Worm (Caenorhabditis elegans) whole organism, L2 larva: Measurements from ENCODE around the gene dph-3.

Experiments used
- C34F6.9 ChIP-seq: fragments of 150-350 bp; optimal IDR thresholded peaks from 2 replicates; lab custom pipeline; 2014; ENCODE audit warnings: missing biosample characterization, missing genetic modification characterization
- R02D3.7 ChIP-seq: fragments of 150-350 bp; optimal IDR thresholded peaks from 2 replicates; lab custom pipeline; 2014; ENCODE audit warnings: missing biosample characterization, missing genetic modification characterization
- ZK546.5 ChIP-seq: sonication (generic microtip); optimal IDR thresholded peaks from 2 replicates; lab custom pipeline; 2017; ENCODE audit warnings: missing biosample characterization, missing genetic modification characterization
- alr-1 ChIP-seq: fragments of 150-350 bp; optimal IDR thresholded peaks from 2 replicates; lab custom pipeline; 2014; ENCODE audit warnings: missing biosample characterization, missing genetic modification characterization
- aly-2 ChIP-seq: fragments of 150-350 bp; optimal IDR thresholded peaks from 2 replicates; lab custom pipeline; 2014; ENCODE audit warnings: missing biosample characterization, missing genetic modification characterization
- ama-1 ChIP-seq: fragments of 150-350 bp; optimal IDR thresholded peaks from 2 replicates; lab custom pipeline; 2018; ENCODE audit warnings: inconsistent platforms
- blmp-1 ChIP-seq: sonication (generic microtip); optimal IDR thresholded peaks from 2 replicates; lab custom pipeline; 2017; ENCODE audit warnings: missing genetic modification characterization, mild to moderate bottlenecking, missing compliant biosample characterization, antibody characterized with exemption, moderate library complexity; ENCODE audit not compliant: insufficient read depth
- ceh-82 ChIP-seq: fragments of 150-350 bp; optimal IDR thresholded peaks from 2 replicates; lab custom pipeline; 2014; ENCODE audit warnings: missing biosample characterization, missing genetic modification characterization
- crh-2 ChIP-seq: sonication (generic microtip); optimal IDR thresholded peaks from 2 replicates; lab custom pipeline; 2017; ENCODE audit warnings: missing biosample characterization, missing genetic modification characterization
- dmd-4 ChIP-seq: sonication (generic microtip); optimal IDR thresholded peaks from 2 replicates; lab custom pipeline; 2017; ENCODE audit warnings: missing biosample characterization, missing genetic modification characterization
- elt-1 ChIP-seq: fragments of 150-350 bp; optimal IDR thresholded peaks from 2 replicates; lab custom pipeline; 2014; ENCODE audit warnings: missing biosample characterization, missing genetic modification characterization
- elt-3 ChIP-seq: sonication (generic microtip); optimal IDR thresholded peaks from 2 replicates; lab custom pipeline; 2017; ENCODE audit warnings: missing biosample characterization, missing genetic modification characterization
- fos-1 ChIP-seq: fragments of 150-350 bp; optimal IDR thresholded peaks from 2 replicates; lab custom pipeline; 2014; ENCODE audit warnings: missing biosample characterization, missing genetic modification characterization
- lin-11 ChIP-seq: fragments of 150-350 bp; sonication (generic microtip); optimal IDR thresholded peaks from 2 replicates; lab custom pipeline; 2014; ENCODE audit warnings: missing biosample characterization, missing genetic modification characterization, inconsistent platforms, mixed read lengths
- lin-13 ChIP-seq: fragments of 150-350 bp; optimal IDR thresholded peaks from 2 replicates; lab custom pipeline; 2014; ENCODE audit warnings: missing biosample characterization, missing genetic modification reagents, missing genetic modification characterization
- lin-39 ChIP-seq: fragments of 150-350 bp; optimal IDR thresholded peaks from 2 replicates; lab custom pipeline; 2014; ENCODE audit warnings: missing biosample characterization, missing genetic modification reagents, missing genetic modification characterization
- mbf-1 ChIP-seq: sonication (generic microtip); optimal IDR thresholded peaks from 2 replicates; lab custom pipeline; 2017; ENCODE audit warnings: missing biosample characterization, missing genetic modification characterization
- mdl-1 ChIP-seq, 2 experiments: fragments of 150-350 bp in 1 of 2; sonication (generic microtip) in 1 of 2; optimal IDR thresholded peaks; 2 replicates each; lab custom pipeline; 2017; ENCODE audit warnings: missing biosample characterization in 2 of 2, missing genetic modification characterization in 2 of 2
- nhr-10 ChIP-seq: sonication (generic microtip); optimal IDR thresholded peaks from 2 replicates; lab custom pipeline; 2017; ENCODE audit warnings: missing biosample characterization, missing genetic modification characterization
- nhr-11 ChIP-seq: fragments of 150-350 bp; optimal IDR thresholded peaks from 2 replicates; lab custom pipeline; 2014; ENCODE audit warnings: missing biosample characterization, missing genetic modification characterization
- nhr-12 ChIP-seq: fragments of 150-350 bp; optimal IDR thresholded peaks from 2 replicates; lab custom pipeline; 2014; ENCODE audit warnings: missing biosample characterization, missing genetic modification characterization
- nhr-129 ChIP-seq: fragments of 150-350 bp; optimal IDR thresholded peaks from 2 replicates; lab custom pipeline; 2014; ENCODE audit warnings: missing biosample characterization, missing genetic modification characterization
- nhr-21 ChIP-seq: fragments of 150-350 bp; optimal IDR thresholded peaks from 2 replicates; lab custom pipeline; 2014; ENCODE audit warnings: missing biosample characterization, missing genetic modification characterization
- nhr-23 ChIP-seq: fragments of 150-350 bp; optimal IDR thresholded peaks from 2 replicates; lab custom pipeline; 2014; ENCODE audit warnings: missing biosample characterization, missing genetic modification reagents, missing genetic modification characterization
- nhr-237 ChIP-seq: fragments of 150-350 bp; optimal IDR thresholded peaks from 2 replicates; lab custom pipeline; 2014; ENCODE audit warnings: missing biosample characterization, missing genetic modification characterization
- nhr-6 ChIP-seq: fragments of 150-350 bp; optimal IDR thresholded peaks from 2 replicates; lab custom pipeline; 2014; ENCODE audit warnings: missing biosample characterization, missing genetic modification characterization
- nhr-77 ChIP-seq: fragments of 150-350 bp; optimal IDR thresholded peaks from 2 replicates; lab custom pipeline; 2014; ENCODE audit warnings: missing biosample characterization, missing genetic modification characterization
- peb-1 ChIP-seq: fragments of 150-350 bp; optimal IDR thresholded peaks from 2 replicates; lab custom pipeline; 2014; ENCODE audit warnings: missing biosample characterization, missing genetic modification characterization
- skn-1 ChIP-seq: sonication (generic microtip); optimal IDR thresholded peaks from 2 replicates; lab custom pipeline; 2017; ENCODE audit warnings: missing biosample characterization, missing genetic modification characterization
- sma-3 ChIP-seq: sonication (generic microtip); optimal IDR thresholded peaks from 2 replicates; lab custom pipeline; 2016; ENCODE audit warnings: missing genetic modification reagents, missing genetic modification characterization, missing compliant biosample characterization
- sma-9 ChIP-seq, 2 experiments: fragments of 150-350 bp in 1 of 2; sonication (generic microtip) in 1 of 2; optimal IDR thresholded peaks; 2 replicates each; lab custom pipeline; 2014 to 2016; ENCODE audit warnings: missing genetic modification characterization in 2 of 2, mild to moderate bottlenecking in 1 of 2, missing biosample characterization in 1 of 2, missing compliant biosample characterization in 1 of 2, missing genetic modification reagents in 1 of 2, moderate library complexity in 1 of 2
- snpc-4 ChIP-seq: fragments of 150-350 bp; optimal IDR thresholded peaks from 2 replicates; lab custom pipeline; 2014; ENCODE audit warnings: missing biosample characterization, missing genetic modification characterization
- unc-39 ChIP-seq: fragments of 150-350 bp; optimal IDR thresholded peaks from 2 replicates; lab custom pipeline; 2014; ENCODE audit warnings: missing biosample characterization, missing genetic modification characterization
- unc-55 ChIP-seq: fragments of 150-350 bp; sonication (generic microtip); optimal IDR thresholded peaks from 3 replicates; lab custom pipeline; 2014; ENCODE audit warnings: missing biosample characterization, missing genetic modification reagents, missing genetic modification characterization
- ztf-4 ChIP-seq: fragments of 150-350 bp; optimal IDR thresholded peaks from 2 replicates; lab custom pipeline; 2014; ENCODE audit warnings: missing biosample characterization, missing genetic modification characterization

dph-3 gene

DNA sequence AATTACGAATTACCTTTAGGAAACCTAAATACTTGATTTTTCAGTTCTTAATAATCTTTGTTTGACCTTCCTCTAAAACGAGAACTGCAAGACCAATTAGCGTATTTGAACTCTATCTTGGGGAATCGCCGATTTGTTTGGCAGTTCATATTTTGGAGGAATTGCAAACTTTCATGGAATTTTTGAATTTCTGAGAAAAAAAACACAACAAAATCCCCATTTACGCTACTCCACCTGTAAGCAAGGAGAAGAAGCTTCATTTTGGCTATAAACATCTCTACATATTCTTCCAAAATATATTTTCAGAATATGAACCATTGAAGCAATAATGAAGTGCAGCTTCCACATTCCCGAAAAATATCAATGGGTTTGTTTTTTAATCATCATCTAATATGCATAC, 14.1 kb upstream of the dph-3 start, which contains the start of gene twk-9:
twk-9 (plus strand) TSS at position 301 of the 400 bp plus-strand sequence.
- no peak for TF ChIP-seq R02D3.7 (tag; lab: Kevin White, UChicago)
- no peak for TF ChIP-seq alr-1 (tag; lab: Kevin White, UChicago)
- TF ChIP-seq lin-13, result no peak
- TF ChIP-seq snpc-4 (tag; lab: Kevin White, UChicago), result no peak
- TF ChIP-seq nhr-129, result no peak
- no peak for TF ChIP-seq nhr-77 (tag; lab: Kevin White, UChicago)
- no peak for TF ChIP-seq nhr-21 (tag; lab: Kevin White, UChicago)
- TF ChIP-seq nhr-237, result no peak
- TF ChIP-seq unc-39 (tag; lab: Kevin White, UChicago), result no peak
- no peak for TF ChIP-seq C34F6.9 (tag; lab: Kevin White, UChicago)
- TF ChIP-seq mdl-1 (tag; optimal IDR thresholded peaks at IDR 0.05; lab: Kevin White, UChicago), result no peak
- TF ChIP-seq skn-1 (tag; lab: Kevin White, UChicago), result no peak

DNA sequence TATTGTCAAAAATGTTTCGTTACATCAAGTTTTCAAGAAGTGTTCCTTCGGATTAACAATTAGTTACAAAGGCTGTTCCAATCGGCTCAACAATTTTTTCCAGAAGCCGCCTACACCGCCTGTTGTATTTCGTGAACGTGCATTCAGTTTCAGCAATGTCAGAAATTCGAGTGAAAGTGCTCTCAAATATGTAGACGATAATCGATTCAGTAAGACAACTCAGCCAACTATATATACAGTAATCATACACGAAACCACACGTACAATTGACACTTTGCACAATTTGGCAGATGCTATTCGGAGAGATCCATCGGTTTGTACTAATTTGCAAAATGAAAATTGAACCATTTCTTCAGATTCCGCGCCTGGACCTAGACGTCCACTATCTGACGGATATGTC, 10.4 kb upstream of the dph-3 start:
- TF ChIP-seq nhr-12 (tag; lab: Kevin White, UChicago), result no peak
- no peak for TF ChIP-seq nhr-11 (tag; lab: Kevin White, UChicago)
- no peak for TF ChIP-seq elt-1 (tag; lab: Kevin White, UChicago)
- no peak for TF ChIP-seq lin-13
- no peak for TF ChIP-seq unc-39 (tag; lab: Kevin White, UChicago)
- TF ChIP-seq unc-55 (GFP tag; lab: Kevin White, UChicago), result no peak
- TF ChIP-seq lin-39 (tag; lab: Kevin White, UChicago), result no peak
- TF ChIP-seq C34F6.9 (tag; lab: Kevin White, UChicago), result no peak
- TF ChIP-seq sma-3, result no peak
- no peak for TF ChIP-seq lin-11 (tag; lab: Kevin White, UChicago)
- TF ChIP-seq aly-2 (tag; lab: Kevin White, UChicago), result no peak
- no peak for TF ChIP-seq elt-3 (tag; lab: Kevin White, UChicago)
- no peak for TF ChIP-seq mdl-1 (tag; optimal IDR thresholded peaks at IDR 0.05; lab: Kevin White, UChicago)
- no peak for TF ChIP-seq crh-2
- no peak for TF ChIP-seq sma-9 (GFP tag; optimal IDR thresholded peaks at IDR 0.05; lab: Kevin White, UChicago)
- no peak for TF ChIP-seq sma-9 (tag; optimal IDR thresholded peaks at IDR 0.05; lab: Kevin White, UChicago)
- TF ChIP-seq ama-1, result no peak
- no peak for TF ChIP-seq mbf-1

DNA sequence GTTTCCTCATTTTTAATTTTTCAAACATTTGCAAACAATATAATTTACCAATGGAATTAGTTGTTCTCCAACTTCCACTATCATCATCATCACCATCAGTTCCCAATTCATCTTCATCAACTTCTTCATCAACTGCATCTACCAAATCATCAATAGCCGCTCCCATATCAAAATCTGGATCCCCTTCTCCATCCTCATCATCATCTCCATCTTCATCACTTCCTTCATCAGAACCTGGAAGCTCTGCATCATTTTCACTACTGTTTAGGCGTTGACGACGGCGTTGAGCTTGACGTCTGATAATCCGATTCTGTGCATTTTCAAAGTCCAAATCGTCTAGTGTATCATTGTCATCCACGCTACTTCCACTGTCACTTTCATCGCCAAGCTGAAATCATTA, 9.1 kb upstream of the dph-3 start:
- TF ChIP-seq nhr-21 (tag; lab: Kevin White, UChicago) (no peak), ama-1 (no peak), nhr-12 (tag; lab: Kevin White, UChicago) (no peak), mdl-1 (tag; optimal IDR thresholded peaks at IDR 0.05; lab: Kevin White, UChicago) (no peak), aly-2 (tag; lab: Kevin White, UChicago) (no peak), fos-1 (tag; lab: Kevin White, UChicago) (no peak)

DNA sequence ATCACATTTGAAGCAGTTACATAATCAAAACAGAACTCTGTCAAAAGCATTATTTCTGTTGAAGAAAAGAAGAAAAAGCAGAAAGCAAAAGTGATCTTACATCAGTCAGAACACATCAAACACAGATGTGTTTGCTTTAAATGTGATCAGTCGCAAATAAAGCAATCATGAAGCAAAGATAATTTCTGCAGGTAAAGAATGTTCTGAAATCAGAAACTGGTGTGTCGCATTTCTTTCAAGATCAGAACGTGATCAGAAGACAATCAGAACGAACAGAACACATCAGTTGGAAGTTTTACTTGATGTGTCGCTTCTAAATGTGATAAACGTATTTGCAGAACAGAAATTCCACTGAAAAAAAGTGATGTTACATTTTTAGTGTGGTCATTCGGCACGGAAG, 7.9 kb upstream of the dph-3 start:
- TF ChIP-seq lin-13 (no peak), ceh-82 (tag; lab: Kevin White, UChicago) (no peak), lin-11 (tag; lab: Kevin White, UChicago) (no peak)

DNA sequence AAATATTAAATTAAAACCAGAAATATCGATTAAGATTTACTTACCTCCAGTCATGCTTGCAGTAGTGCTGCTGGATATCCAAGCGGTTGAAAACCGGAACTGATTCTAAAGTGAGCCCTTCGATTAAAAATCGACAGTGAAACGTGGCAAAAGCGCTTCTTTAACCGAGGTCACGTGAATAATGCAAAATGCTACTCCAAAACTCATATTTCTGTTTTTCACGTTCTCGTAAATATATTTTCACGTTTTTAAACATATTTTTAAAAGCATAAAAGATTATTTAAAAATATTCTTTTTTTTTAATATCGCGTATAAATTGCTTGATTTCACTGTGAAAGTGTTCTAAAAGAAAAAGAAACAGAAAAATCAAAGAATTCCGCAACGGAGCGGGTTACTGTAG, 2.3 kb downstream of the dph-3 start, which contains the start of gene ant-1.3:
ant-1.3 (minus strand) TSS at position 101 of the 400 bp plus-strand sequence.
- TF ChIP-seq nhr-23 (tag; lab: Kevin White, UChicago) (no peak), unc-39 (tag; lab: Kevin White, UChicago) (no peak), peb-1 (tag; lab: Kevin White, UChicago) (no peak), aly-2 (tag; lab: Kevin White, UChicago) (no peak), sma-9 (GFP tag; optimal IDR thresholded peaks at IDR 0.05; lab: Kevin White, UChicago) (no peak), sma-9 (tag; optimal IDR thresholded peaks at IDR 0.05; lab: Kevin White, UChicago) (no peak), skn-1 (tag; lab: Kevin White, UChicago) (no peak), nhr-6 (tag; lab: Kevin White, UChicago) (no peak), sma-3 (no peak), dmd-4 (tag; lab: Kevin White, UChicago) (no peak), nhr-12 (tag; lab: Kevin White, UChicago) (no peak), elt-1 (tag; lab: Kevin White, UChicago) (no peak), unc-55 (GFP tag; lab: Kevin White, UChicago) (no peak), ceh-82 (tag; lab: Kevin White, UChicago) (no peak), elt-3 (tag; lab: Kevin White, UChicago) (no peak), R02D3.7 (tag; lab: Kevin White, UChicago) (no peak), ztf-4 (no peak), ZK546.5 (no peak), blmp-1 (no peak), nhr-10 (tag; lab: Kevin White, UChicago) (no peak), mdl-1 (tag; optimal IDR thresholded peaks at IDR 0.05; lab: Kevin White, UChicago) (no peak)
